Worm (Caenorhabditis elegans) whole organism, L4 larva: ENCODE measurements around the gene T02G5.3.

Experiments used
- F44E2.7 ChIP-seq: fragments of 200-800 bp; sonication (Bioruptor generic); IDR thresholded peaks from 2 replicates; pipeline ENCODE4 v2.1.2; 2022; ENCODE audit warnings: missing genetic modification characterization, missing compliant biosample characterization
- T26A8.4 ChIP-seq: fragments of 200-800 bp; sonication (Bioruptor generic); IDR thresholded peaks from 2 replicates; pipeline ENCODE4 v1.3.6; 2022; ENCODE audit warnings: missing genetic modification characterization, missing compliant biosample characterization
- Y48G9A.11 ChIP-seq: fragments of 200-800 bp; sonication (Bioruptor generic); IDR thresholded peaks from 2 replicates; pipeline ENCODE4 v1.3.6; 2022; ENCODE audit warnings: missing genetic modification reagents, missing genetic modification characterization, missing compliant biosample characterization
- Y5F2A.4 ChIP-seq: fragments of 200-800 bp; sonication (Bioruptor generic); optimal IDR thresholded peaks from 2 replicates; lab custom pipeline; 2018; ENCODE audit warnings: mild to moderate bottlenecking, missing genetic modification characterization, missing compliant biosample characterization
- aly-2 ChIP-seq: sonication (generic microtip); optimal IDR thresholded peaks from 2 replicates; lab custom pipeline; 2018; ENCODE audit warnings: missing biosample characterization, missing genetic modification characterization
- arid-1 ChIP-seq: fragments of 200-800 bp; sonication (Bioruptor generic); conservative IDR thresholded peaks from 2 replicates; pipeline ENCODE4 v1.3.6; 2022; ENCODE audit warnings: missing genetic modification reagents, missing genetic modification characterization, missing compliant biosample characterization
- attf-4 ChIP-seq: sonication (generic microtip); optimal IDR thresholded peaks from 3 replicates; lab custom pipeline; 2017; ENCODE audit warnings: missing biosample characterization, missing genetic modification characterization
- ceh-44 ChIP-seq: fragments of 200-800 bp; sonication (Bioruptor generic); IDR thresholded peaks from 2 replicates; pipeline ENCODE4 v1.3.6; 2022; ENCODE audit warnings: missing genetic modification reagents, missing genetic modification characterization, missing compliant biosample characterization
- ceh-82 ChIP-seq: sonication (generic microtip); optimal IDR thresholded peaks from 2 replicates; lab custom pipeline; 2017; ENCODE audit warnings: missing biosample characterization, missing genetic modification characterization
- ces-1 ChIP-seq: fragments of 150-350 bp; sonication (generic microtip); optimal IDR thresholded peaks from 4 replicates; lab custom pipeline; 2014; ENCODE audit warnings: missing biosample characterization, missing genetic modification reagents, missing genetic modification characterization
- cey-2 ChIP-seq: sonication (generic microtip); optimal IDR thresholded peaks from 3 replicates; lab custom pipeline; 2017; ENCODE audit warnings: missing genetic modification characterization, mild to moderate bottlenecking, missing compliant biosample characterization, antibody characterized with exemption, borderline replicate concordance; ENCODE audit not compliant: insufficient read depth
- daf-12 ChIP-seq: fragments of 150-350 bp; optimal IDR thresholded peaks from 2 replicates; lab custom pipeline; 2014; ENCODE audit warnings: missing biosample characterization, missing genetic modification reagents, missing genetic modification characterization
- daf-19 ChIP-seq: fragments of 200-800 bp; sonication (Bioruptor generic); conservative IDR thresholded peaks from 2 replicates; pipeline ENCODE4 v1.3.6; 2022; ENCODE audit warnings: missing genetic modification characterization, missing compliant biosample characterization
- daf-8 ChIP-seq: fragments of 200-800 bp; sonication (Bioruptor generic); IDR thresholded peaks from 2 replicates; pipeline ENCODE4 v1.3.6; 2022; ENCODE audit warnings: missing genetic modification characterization, missing compliant biosample characterization
- dmd-6 ChIP-seq: fragments of 200-800 bp; sonication (Bioruptor generic); IDR thresholded peaks from 2 replicates; pipeline ENCODE4 v1.3.6; 2022; ENCODE audit warnings: missing genetic modification reagents, missing genetic modification characterization, missing compliant biosample characterization
- dpl-1 ChIP-seq: fragments of 150-350 bp; optimal IDR thresholded peaks from 2 replicates; lab custom pipeline; 2014; ENCODE audit warnings: missing biosample characterization, missing genetic modification reagents, missing genetic modification characterization
- duxl-1 ChIP-seq: sonication (generic microtip); optimal IDR thresholded peaks from 2 replicates; lab custom pipeline; 2016; ENCODE audit warnings: mild to moderate bottlenecking, missing genetic modification characterization, moderate library complexity, missing compliant biosample characterization; ENCODE audit not compliant: poor library complexity
- jun-1 ChIP-seq: fragments of 150-350 bp; optimal IDR thresholded peaks from 2 replicates; lab custom pipeline; 2014; ENCODE audit warnings: missing biosample characterization, missing genetic modification reagents, missing genetic modification characterization
- lin-13 ChIP-seq: fragments of 150-350 bp; optimal IDR thresholded peaks from 2 replicates; lab custom pipeline; 2014; ENCODE audit warnings: missing biosample characterization, missing genetic modification reagents, missing genetic modification characterization
- lin-38 ChIP-seq: fragments of 200-800 bp; sonication (Bioruptor generic); IDR thresholded peaks from 2 replicates; pipeline ENCODE4 v1.3.6; 2022; ENCODE audit warnings: missing genetic modification reagents, missing genetic modification characterization, missing compliant biosample characterization
- lsy-2 ChIP-seq, 2 experiments: fragments of 150-350 bp in 1 of 2; sonication (generic microtip) in 1 of 2; optimal IDR thresholded peaks; 2 replicates each; lab custom pipeline; 2014 to 2017; ENCODE audit warnings: missing biosample characterization in 2 of 2, missing genetic modification characterization in 2 of 2
- madf-9 ChIP-seq: fragments of 200-800 bp; sonication (Bioruptor generic); conservative IDR thresholded peaks from 2 replicates; pipeline ENCODE4 v1.3.6; 2022; ENCODE audit warnings: missing genetic modification reagents, missing genetic modification characterization, missing compliant biosample characterization
- nhr-6 ChIP-seq: fragments of 150-350 bp; optimal IDR thresholded peaks from 2 replicates; lab custom pipeline; 2014; ENCODE audit warnings: missing biosample characterization, missing genetic modification characterization
- nhr-76 ChIP-seq: fragments of 150-350 bp; optimal IDR thresholded peaks from 2 replicates; lab custom pipeline; 2014; ENCODE audit warnings: missing biosample characterization, missing genetic modification characterization
- pha-4 ChIP-seq, 2 experiments: fragments of 150-350 bp in 1 of 2; fragments of 200-800 bp in 1 of 2; sonication (Bioruptor generic) in 1 of 2; IDR thresholded peaks in 1 of 2; optimal IDR thresholded peaks in 1 of 2; 2 replicates each; pipeline versions ENCODE4 v1.3.6 to Lab custom; 2014 to 2022; ENCODE audit warnings: missing genetic modification characterization in 2 of 2, missing genetic modification reagents in 2 of 2, missing biosample characterization in 1 of 2, missing compliant biosample characterization in 1 of 2
- rbr-2 ChIP-seq: sonication (generic microtip); optimal IDR thresholded peaks from 2 replicates; lab custom pipeline; 2016; ENCODE audit warnings: missing genotype, missing genetic modification characterization, missing compliant biosample characterization
- saeg-2 ChIP-seq: fragments of 200-800 bp; sonication (Bioruptor generic); IDR thresholded peaks from 2 replicates; pipeline ENCODE4 v1.3.6; 2022; ENCODE audit warnings: missing genetic modification reagents, missing genetic modification characterization, missing compliant biosample characterization
- sdz-12 ChIP-seq: fragments of 200-800 bp; sonication (Bioruptor generic); optimal IDR thresholded peaks from 2 replicates; lab custom pipeline; 2018; ENCODE audit warnings: mild to moderate bottlenecking, missing genetic modification characterization, missing compliant biosample characterization
- set-16 ChIP-seq: fragments of 200-800 bp; sonication (Bioruptor generic); IDR thresholded peaks from 2 replicates; pipeline ENCODE4 v1.3.6; 2022; ENCODE audit warnings: missing genetic modification reagents, missing genetic modification characterization, missing compliant biosample characterization
- skn-1 ChIP-seq: fragments of 150-350 bp; optimal IDR thresholded peaks from 2 replicates; lab custom pipeline; 2014; ENCODE audit warnings: missing biosample characterization, missing genetic modification characterization
- spr-1 ChIP-seq: sonication (generic microtip); optimal IDR thresholded peaks from 2 replicates; lab custom pipeline; 2016; ENCODE audit warnings: mild to moderate bottlenecking, missing genetic modification characterization, missing compliant biosample characterization
- tra-1 ChIP-seq: fragments of 200-800 bp; sonication (Bioruptor generic); IDR thresholded peaks from 2 replicates; pipeline ENCODE4 v1.3.6; 2022; ENCODE audit warnings: missing genetic modification reagents, missing genetic modification characterization, missing compliant biosample characterization
- unc-62 ChIP-seq, 3 experiments: fragments of 150-350 bp in 1 of 3; sonication (generic microtip); optimal IDR thresholded peaks in 2 of 3; peaks in 1 of 3; 1 replicate in 1 of 3; 2 replicates in 2 of 3; lab custom pipeline; 2014 to 2017; ENCODE audit warnings: missing biosample characterization in 3 of 3, missing genetic modification characterization in 3 of 3, missing genetic modification reagents in 3 of 3, missing genotype in 1 of 3
- zfp-2 ChIP-seq: sonication (generic microtip); optimal IDR thresholded peaks from 2 replicates; lab custom pipeline; 2016; ENCODE audit warnings: mild to moderate bottlenecking, missing genetic modification characterization, missing compliant biosample characterization
- zip-2 ChIP-seq: fragments of 150-350 bp; optimal IDR thresholded peaks from 2 replicates; lab custom pipeline; 2014; ENCODE audit warnings: missing biosample characterization, missing genetic modification characterization
- ztf-11 ChIP-seq: fragments of 150-350 bp; optimal IDR thresholded peaks from 2 replicates; lab custom pipeline; 2014; ENCODE audit warnings: missing biosample characterization, missing genetic modification characterization

T02G5.3 gene

DNA sequence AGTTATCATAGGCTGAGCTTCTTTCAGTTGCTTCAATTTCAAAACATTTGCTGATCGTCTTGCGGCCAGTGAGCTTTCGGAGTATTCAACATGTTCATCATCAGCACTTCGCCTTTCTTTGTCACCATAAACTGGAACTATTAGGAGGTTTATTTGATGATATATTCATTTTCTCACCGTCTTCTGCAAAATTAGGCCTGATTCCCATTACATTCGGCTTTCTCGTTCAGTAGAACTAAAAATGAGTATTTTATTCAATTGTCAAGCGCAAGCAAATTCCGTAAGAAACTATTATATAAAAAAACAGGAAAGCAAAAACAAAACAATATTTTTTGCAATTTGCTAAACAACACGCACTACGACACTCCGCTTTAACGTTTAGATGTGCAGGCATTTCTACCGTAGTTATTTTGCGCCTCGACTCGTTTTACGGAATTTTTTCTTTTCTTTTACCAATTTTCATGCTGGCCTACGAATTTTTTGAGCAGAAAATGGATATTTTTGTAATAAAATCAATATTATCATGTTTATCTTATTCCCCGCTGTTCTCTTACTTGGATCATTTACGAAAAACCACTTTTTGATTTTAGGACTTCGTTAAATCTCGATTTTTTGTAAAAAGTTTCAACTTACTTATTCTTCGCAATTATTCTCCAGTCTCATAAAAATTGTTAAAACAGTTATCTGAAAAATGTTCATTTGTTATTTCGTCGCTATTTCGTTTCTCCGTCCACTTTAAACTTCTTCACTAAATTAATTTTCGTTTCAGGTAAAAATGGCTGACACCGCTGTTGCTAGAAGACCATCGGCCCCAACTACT is 11.8 kb downstream of the T02G5.3 start, which contains the start of the genes farl-11 and rpl-33 (continued):
- TF ChIP-seq rbr-2 (tag; lab: Kevin White, UChicago) (peak; percentile 71), daf-8 (no peak), pha-4 (GFP tag; IDR thresholded peaks at IDR 0.05; lab: Robert Waterston, UW) (no peak), pha-4 (tag; optimal IDR thresholded peaks at IDR 0.05; lab: Kevin White, UChicago) (peak; percentile 90), set-16 (no peak), duxl-1 (no peak), unc-62 (GFP tag; optimal IDR thresholded peaks at IDR 0.05 in 1 of 2; lab: Kevin White, UChicago) (peak in 1 of 2 experiments; percentile 99), unc-62 (tag; optimal IDR thresholded peaks at IDR 0.05; lab: Kevin White, UChicago) (no peak), daf-19 (GFP tag; lab: Robert Waterston, UW) (no peak), sdz-12 (GFP tag; lab: Kevin White, UChicago) (no peak), spr-1 (tag; lab: Kevin White, UChicago) (peak; percentile 16), skn-1 (tag; lab: Kevin White, UChicago) (no peak), dpl-1 (GFP tag; lab: Kevin White, UChicago) (peak; percentile 72), aly-2 (no peak), ceh-82 (tag; lab: Kevin White, UChicago) (no peak), Y5F2A.4 (GFP tag; lab: Kevin White, UChicago) (no peak), madf-9 (no peak), saeg-2 (GFP tag; lab: Robert Waterston, UW) (no peak), tra-1 (GFP tag; lab: Robert Waterston, UW) (no peak), lin-38 (peak; percentile 73), lsy-2 (tag; optimal IDR thresholded peaks at IDR 0.05; lab: Kevin White, UChicago) (peak; percentile 95 to 99), ceh-44 (no peak), ces-1 (GFP tag; lab: Kevin White, UChicago) (peak; percentile 29), cey-2 (tag; lab: Kevin White, UChicago) (no peak), zip-2 (tag; lab: Kevin White, UChicago) (no peak), ztf-11 (tag; lab: Kevin White, UChicago) (no peak), T26A8.4 (GFP tag; lab: Robert Waterston, UW) (peak; percentile 35; the same call in 1 of the 2 replicates), dmd-6 (peak; percentile 29; the same call in 1 of the 2 replicates), nhr-76 (no peak), attf-4 (tag; lab: Kevin White, UChicago) (no peak), nhr-6 (tag; lab: Kevin White, UChicago) (peak; percentile 87), F44E2.7 (GFP tag; lab: Robert Waterston, UW) (no peak)

DNA sequence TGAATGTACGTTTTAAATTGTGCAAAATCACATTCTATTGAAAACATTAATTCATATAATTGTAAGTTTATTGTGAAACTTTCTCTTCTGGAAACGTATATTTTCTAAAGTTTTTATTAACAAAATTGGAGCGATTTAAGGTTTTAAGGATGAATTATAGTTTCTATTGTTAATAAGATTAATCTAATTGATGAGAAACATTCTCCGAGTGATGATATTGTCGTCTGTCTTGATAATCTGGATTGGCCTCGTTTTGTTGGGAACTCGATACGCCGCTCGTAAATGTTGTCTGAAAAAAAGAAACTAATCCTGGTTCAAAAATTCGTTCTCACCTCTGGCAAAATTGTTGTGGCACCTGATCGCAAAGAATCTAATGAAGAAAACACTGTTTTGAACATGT is 13.1 kb downstream of the T02G5.3 start:
- peak; percentile 37; the same call in 1 of the 2 replicates for TF ChIP-seq lin-38
- TF ChIP-seq duxl-1, result no peak
- peak; percentile 59 for TF ChIP-seq Y48G9A.11 (GFP tag; lab: Robert Waterston, UW)

DNA sequence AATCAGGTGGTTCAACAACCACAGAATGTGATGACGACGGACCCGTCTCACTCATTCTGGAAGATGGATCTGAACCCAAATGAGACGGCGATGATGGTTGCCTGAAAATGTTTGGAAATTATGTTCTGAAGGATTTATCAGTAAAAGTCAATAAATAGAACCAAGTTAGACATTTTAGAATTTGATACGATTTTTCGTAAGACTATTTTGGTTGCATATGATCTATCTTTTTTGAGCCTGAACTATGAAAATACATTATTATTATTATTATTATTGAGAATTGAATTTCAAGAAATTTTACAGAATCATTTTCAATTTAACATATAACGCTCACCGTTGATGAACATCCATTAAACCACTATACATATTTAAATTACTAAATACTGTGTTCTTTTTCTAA is 16.8 kb downstream of the T02G5.3 start, which contains the start of gene F10E7.9:
F10E7.9 (minus strand) TSS at position 101 of the 400 bp plus-strand sequence.
- TF ChIP-seq daf-12 (tag; lab: Kevin White, UChicago) (no peak), zfp-2 (no peak), saeg-2 (GFP tag; lab: Robert Waterston, UW) (no peak), lin-13 (GFP tag; lab: Kevin White, UChicago) (no peak), jun-1 (no peak), arid-1 (GFP tag; lab: Robert Waterston, UW) (no peak), ztf-11 (tag; lab: Kevin White, UChicago) (no peak)
